Fruit fly (Drosophila melanogaster) whole organism, embryonic: ENCODE results near the gene Shawn.

Experiments
- Abd-B ChIP-seq: fragments of 200-800 bp; sonication (Bioruptor generic); optimal IDR thresholded peaks from 2 replicates; lab custom pipeline; 2018; ENCODE audit warnings: missing biosample characterization, mild to moderate bottlenecking, missing genetic modification characterization, moderate library complexity
- CG10366 ChIP-seq: fragments of 200-800 bp; sonication (Bioruptor generic); IDR thresholded peaks from 2 replicates; pipeline ENCODE4 v1.3.6; 2022; ENCODE audit warnings: missing biosample characterization, missing genetic modification characterization
- CG11456 ChIP-seq: fragments of 200-800 bp; sonication (Bioruptor generic); IDR thresholded peaks from 3 replicates; pipeline ENCODE4 v1.3.6; 2022; ENCODE audit warnings: missing biosample characterization, missing genetic modification characterization
- CG14050 ChIP-seq: fragments of 200-800 bp; sonication (Bioruptor generic); IDR thresholded peaks from 3 replicates; pipeline ENCODE4 v1.3.6; 2022; ENCODE audit warnings: missing biosample characterization, missing genetic modification characterization
- CG1529 ChIP-seq: fragments of 200-800 bp; sonication (Bioruptor generic); optimal IDR thresholded peaks from 3 replicates; lab custom pipeline; 2018; ENCODE audit warnings: missing biosample characterization, missing genetic modification characterization
- CG16813 ChIP-seq: fragments of 200-800 bp; sonication (Bioruptor generic); IDR thresholded peaks from 3 replicates; pipeline ENCODE4 v1.3.6; 2022; ENCODE audit warnings: missing biosample characterization, missing genetic modification characterization; ENCODE audit not compliant: partially characterized antibody
- CG17186 ChIP-seq: fragments of 200-800 bp; sonication (Bioruptor generic); optimal IDR thresholded peaks from 3 replicates; lab custom pipeline; 2017; ENCODE audit warnings: missing biosample characterization, missing genetic modification reagents, missing genetic modification characterization
- CG17359 ChIP-seq: fragments of 200-800 bp; sonication (Bioruptor generic); optimal IDR thresholded peaks from 3 replicates; lab custom pipeline; 2018; ENCODE audit warnings: missing biosample characterization, mild to moderate bottlenecking, missing genetic modification characterization, moderate library complexity
- CG1832 ChIP-seq: fragments of 200-800 bp; sonication (Bioruptor generic); optimal IDR thresholded peaks from 2 replicates; lab custom pipeline; 2017; ENCODE audit warnings: missing biosample characterization, mild to moderate bottlenecking, missing genetic modification characterization, inconsistent platforms
- CG31224 ChIP-seq: fragments of 200-800 bp; sonication (Bioruptor generic); IDR thresholded peaks from 2 replicates; pipeline ENCODE4 v1.3.6; 2022; ENCODE audit warnings: missing biosample characterization, missing genetic modification characterization
- CG31388 ChIP-seq: fragments of 200-800 bp; sonication (Bioruptor generic); optimal IDR thresholded peaks from 2 replicates; lab custom pipeline; 2016; ENCODE audit warnings: missing biosample characterization, missing genetic modification characterization
- CG32767 ChIP-seq: fragments of 200-800 bp; sonication (Bioruptor generic); IDR thresholded peaks from 2 replicates; pipeline ENCODE4 v1.3.6; 2022; ENCODE audit warnings: missing biosample characterization, missing genetic modification characterization
- CG3847 ChIP-seq: fragments of 200-800 bp; sonication (Bioruptor generic); IDR thresholded peaks from 2 replicates; pipeline ENCODE4 v1.3.6; 2022; ENCODE audit warnings: missing biosample characterization, missing genetic modification characterization
- CG4617 ChIP-seq: fragments of 200-800 bp; sonication (Bioruptor generic); optimal IDR thresholded peaks from 3 replicates; lab custom pipeline; 2016; ENCODE audit warnings: missing biosample characterization, missing genetic modification characterization, borderline replicate concordance
- CG7987 ChIP-seq: fragments of 200-800 bp; sonication (Bioruptor generic); optimal IDR thresholded peaks from 2 replicates; lab custom pipeline; 2018; ENCODE audit warnings: missing biosample characterization, mild to moderate bottlenecking, missing genetic modification characterization, moderate library complexity
- CG8765 ChIP-seq: fragments of 200-800 bp; sonication (Bioruptor generic); IDR thresholded peaks from 2 replicates; pipeline ENCODE4 v1.3.6; 2022; ENCODE audit warnings: missing biosample characterization, missing genetic modification characterization
- D19A ChIP-seq: fragments of 200-800 bp; optimal IDR thresholded peaks from 3 replicates; lab custom pipeline; 2019; ENCODE audit warnings: missing biosample characterization, mild to moderate bottlenecking, missing genetic modification characterization, moderate library complexity
- Dad ChIP-seq: fragments of 200-800 bp; sonication (Bioruptor generic); optimal IDR thresholded peaks from 3 replicates; lab custom pipeline; 2016; ENCODE audit warnings: missing biosample characterization, missing genetic modification characterization
- Gug ChIP-seq: fragments of 200-800 bp; sonication (Bioruptor generic); IDR thresholded peaks from 4 replicates; pipeline ENCODE4 v1.3.6; 2022; ENCODE audit warnings: missing biosample characterization, missing genetic modification characterization
- H15 ChIP-seq: fragments of 200-800 bp; sonication (Bioruptor generic); IDR thresholded peaks from 3 replicates; pipeline ENCODE4 v1.3.6; 2022; ENCODE audit warnings: missing biosample characterization, missing genetic modification characterization
- HmgZ ChIP-seq: fragments of 200-800 bp; sonication (Bioruptor generic); optimal IDR thresholded peaks from 2 replicates; lab custom pipeline; 2018; ENCODE audit warnings: missing biosample characterization, mild to moderate bottlenecking, missing genetic modification characterization
- Med ChIP-seq: fragments of 200-800 bp; sonication (Bioruptor generic); peaks from one replicate; lab custom pipeline; 2016; ENCODE audit warnings: missing biosample characterization, missing genetic modification characterization, mild to moderate bottlenecking, inconsistent platforms, moderate library complexity
- NfI ChIP-seq: fragments of 200-800 bp; sonication (Bioruptor generic); optimal IDR thresholded peaks from 3 replicates; lab custom pipeline; 2018; ENCODE audit warnings: missing biosample characterization, mild to moderate bottlenecking, missing genetic modification characterization, moderate library complexity
- Ssrp ChIP-seq: fragments of 200-800 bp; sonication (Bioruptor generic); optimal IDR thresholded peaks from 2 replicates; lab custom pipeline; 2018; ENCODE audit warnings: missing biosample characterization, mild to moderate bottlenecking, missing genetic modification characterization, moderate library complexity
- TFAM ChIP-seq: fragments of 200-800 bp; sonication (Bioruptor generic); optimal IDR thresholded peaks from 2 replicates; lab custom pipeline; 2017; ENCODE audit warnings: missing biosample characterization, missing genetic modification characterization, inconsistent platforms
- Vsx1 ChIP-seq: fragments of 200-800 bp; sonication (Bioruptor generic); optimal IDR thresholded peaks from 2 replicates; lab custom pipeline; 2017; ENCODE audit warnings: missing biosample characterization, mild to moderate bottlenecking, missing genetic modification characterization, missing genetic modification reagents
- Xbp1 ChIP-seq: fragments of 200-800 bp; sonication (Bioruptor generic); optimal IDR thresholded peaks from 3 replicates; lab custom pipeline; 2016; ENCODE audit warnings: missing biosample characterization, mild to moderate bottlenecking, missing genetic modification characterization
- ase ChIP-seq: fragments of 200-800 bp; sonication (Bioruptor generic); IDR thresholded peaks from 3 replicates; pipeline ENCODE4 v1.3.6; 2022; ENCODE audit warnings: missing biosample characterization, missing genetic modification characterization
- bcd ChIP-seq: fragments of 200-800 bp; sonication (Bioruptor generic); optimal IDR thresholded peaks from 2 replicates; lab custom pipeline; 2017; ENCODE audit warnings: missing biosample characterization, mild to moderate bottlenecking, missing genetic modification characterization
- bigmax ChIP-seq: fragments of 200-800 bp; sonication (Bioruptor generic); optimal IDR thresholded peaks from 2 replicates; lab custom pipeline; 2018; ENCODE audit warnings: missing biosample characterization, mild to moderate bottlenecking, missing genetic modification characterization
- br ChIP-seq: fragments of >200 bp; optimal IDR thresholded peaks from 2 replicates; lab custom pipeline; 2017
- btn ChIP-seq: fragments of 200-800 bp; sonication (Bioruptor generic); optimal IDR thresholded peaks from 2 replicates; lab custom pipeline; 2016; ENCODE audit warnings: missing biosample characterization, missing genetic modification characterization
- corto ChIP-seq: fragments of 200-800 bp; sonication (Bioruptor generic); optimal IDR thresholded peaks from 2 replicates; lab custom pipeline; 2016; ENCODE audit warnings: missing biosample characterization, mild to moderate bottlenecking, missing genetic modification characterization, moderate library complexity
- danr ChIP-seq: fragments of 200-800 bp; sonication (Bioruptor generic); IDR thresholded peaks from 2 replicates; pipeline ENCODE4 v1.3.6; 2022; ENCODE audit warnings: missing biosample characterization, missing genetic modification characterization
- fu2 ChIP-seq: fragments of 200-800 bp; sonication (Bioruptor generic); optimal IDR thresholded peaks from 2 replicates; lab custom pipeline; 2016; ENCODE audit warnings: missing biosample characterization, missing genetic modification characterization
- gcm ChIP-seq: fragments of 200-800 bp; sonication (Bioruptor generic); optimal IDR thresholded peaks from 2 replicates; lab custom pipeline; 2019; ENCODE audit warnings: missing biosample characterization, mild to moderate bottlenecking, missing genetic modification characterization, moderate library complexity
- gt ChIP-seq: fragments of 200-800 bp; sonication (Bioruptor generic); IDR thresholded peaks from 2 replicates; pipeline ENCODE4 v1.3.6; 2022; ENCODE audit warnings: missing biosample characterization, missing genetic modification characterization
- her ChIP-seq: fragments of 200-800 bp; sonication (Bioruptor generic); optimal IDR thresholded peaks from 2 replicates; lab custom pipeline; 2016; ENCODE audit warnings: missing biosample characterization, missing genetic modification characterization
- hkb ChIP-seq, 2 experiments: fragments of 200-800 bp in 1 of 2; fragments of >200 bp in 1 of 2; sonication (Bioruptor generic) in 1 of 2; IDR thresholded peaks in 1 of 2; optimal IDR thresholded peaks in 1 of 2; 2 replicates each; pipeline versions ENCODE4 v1.3.6 to Lab custom; 2017 to 2022; ENCODE audit warnings: missing biosample characterization in 1 of 2, missing genetic modification characterization in 1 of 2
- kni ChIP-seq: fragments of 200-800 bp; sonication (Bioruptor generic); optimal IDR thresholded peaks from 3 replicates; lab custom pipeline; 2017; ENCODE audit warnings: mild to moderate bottlenecking, missing biosample characterization, missing genetic modification reagents, missing genetic modification characterization
- mam ChIP-seq: fragments of 200-800 bp; sonication (Bioruptor generic); optimal IDR thresholded peaks from 3 replicates; lab custom pipeline; 2016; ENCODE audit warnings: missing biosample characterization, missing genetic modification characterization
- pan ChIP-seq, 4 experiments: fragments of >200 bp in 3 of 4; fragments of 200-800 bp in 1 of 4; sonication (Bioruptor generic) in 1 of 4; optimal IDR thresholded peaks in 3 of 4; IDR thresholded peaks in 1 of 4; 2 replicates each; pipeline versions ENCODE4 v1.3.6 to Lab custom; 2017 to 2022; ENCODE audit warnings: missing biosample characterization in 2 of 4, missing genetic modification characterization in 2 of 4, mixed read lengths in 1 of 4
- pros ChIP-seq: fragments of 200-800 bp; sonication (Bioruptor generic); optimal IDR thresholded peaks from 3 replicates; lab custom pipeline; 2019; ENCODE audit warnings: missing biosample characterization, mild to moderate bottlenecking, missing genetic modification characterization, moderate library complexity
- rib ChIP-seq: fragments of 200-800 bp; sonication (Bioruptor generic); IDR thresholded peaks from 2 replicates; pipeline ENCODE4 v1.3.6; 2022; ENCODE audit warnings: missing biosample characterization, missing genetic modification characterization
- sens-2 ChIP-seq: fragments of 200-800 bp; sonication (Bioruptor generic); IDR thresholded peaks from 2 replicates; pipeline ENCODE4 v1.3.6; 2022; ENCODE audit warnings: missing biosample characterization, missing genetic modification characterization
- so ChIP-seq: fragments of 200-800 bp; sonication (Bioruptor generic); IDR thresholded peaks from 3 replicates; pipeline ENCODE4 v1.3.6; 2022; ENCODE audit warnings: missing biosample characterization, missing genetic modification characterization
- tgo ChIP-seq: fragments of 200-800 bp; sonication (Bioruptor generic); IDR thresholded peaks from 3 replicates; pipeline ENCODE4 v1.3.6; 2022; ENCODE audit warnings: missing biosample characterization, missing genetic modification characterization
- tx ChIP-seq: fragments of 200-800 bp; sonication (Bioruptor generic); optimal IDR thresholded peaks from 2 replicates; lab custom pipeline; 2016; ENCODE audit warnings: missing biosample characterization, missing genetic modification characterization
- usp ChIP-seq: fragments of >200 bp; optimal IDR thresholded peaks from 2 replicates; lab custom pipeline; 2017; ENCODE audit warnings: missing biosample characterization, missing genetic modification characterization

Gene Shawn

DNA sequence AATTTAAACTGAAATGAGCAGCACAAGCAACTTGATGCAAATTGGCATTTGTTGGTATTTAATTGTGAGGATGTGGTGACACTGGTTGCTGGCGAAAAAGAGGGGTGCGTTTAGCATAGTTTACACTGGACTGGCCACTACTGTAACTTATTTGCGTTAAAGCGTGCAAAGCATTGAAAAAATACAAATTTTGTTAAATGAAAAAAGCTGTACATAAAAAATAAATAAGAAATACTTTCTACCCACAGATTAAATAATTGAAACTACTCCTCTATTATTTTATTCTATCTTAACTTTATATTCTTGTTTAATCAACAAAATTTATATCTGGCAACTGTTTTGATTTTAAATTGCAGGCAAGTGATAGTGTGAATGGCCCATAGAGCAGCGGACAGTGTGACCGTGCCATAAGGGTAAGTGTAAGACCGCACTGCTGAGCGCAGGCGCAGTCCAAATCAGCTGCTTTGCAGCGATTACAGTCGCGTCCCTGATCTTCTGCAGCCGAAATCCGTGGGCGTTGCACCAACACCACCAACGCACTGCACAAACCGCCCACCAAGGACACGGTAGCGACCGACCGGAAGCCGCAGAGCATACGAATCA, 45.5 kb upstream of the Shawn start, which contains the start of the genes Grip84 and car (continued):
- TF ChIP-seq fu2 (GFP tag; lab: Kevin White, UChicago), result no peak
- TF ChIP-seq so (GFP tag; lab: Robert Waterston, UW), result no peak
- TF ChIP-seq CG3847, result peak; percentile 74
- TF ChIP-seq tgo (GFP tag; lab: Robert Waterston, UW), result peak; percentile 73
- TF ChIP-seq tx (GFP tag; lab: Kevin White, UChicago), result no peak
- TF ChIP-seq hkb (optimal IDR thresholded peaks at IDR 0.05; lab: Kevin White, UChicago), result no peak
- TF ChIP-seq hkb (GFP tag; IDR thresholded peaks at IDR 0.05; lab: Robert Waterston, UW), result peak; percentile 60; the same call in 1 of the 2 replicates
- TF ChIP-seq Abd-B (GFP tag; lab: Kevin White, UChicago), result peak; percentile 82
- no peak for TF ChIP-seq corto (GFP tag; lab: Kevin White, UChicago)
- TF ChIP-seq CG31224 (GFP tag; lab: Robert Waterston, UW), result peak; percentile 49
- no peak for TF ChIP-seq CG17359 (tag; lab: Kevin White, UChicago)
- no peak for TF ChIP-seq btn (GFP tag; lab: Kevin White, UChicago)
- no peak for TF ChIP-seq her (GFP tag; lab: Kevin White, UChicago)
- TF ChIP-seq pan (optimal IDR thresholded peaks at IDR 0.05; lab: Kevin White, UChicago), result no peak
- peak in 1 of 2 experiments; percentile 14 for TF ChIP-seq pan (GFP tag; optimal IDR thresholded peaks at IDR 0.05 in 1 of 2, IDR thresholded peaks at IDR 0.05 in 1 of 2)
- TF ChIP-seq CG4617, result peak; percentile 7
- peak; percentile 46 for TF ChIP-seq Dad (GFP tag; lab: Kevin White, UChicago)
- TF ChIP-seq pros, result no peak
- TF ChIP-seq bcd (GFP tag; lab: Kevin White, UChicago), result peak; percentile 71
- TF ChIP-seq CG10366 (GFP tag; lab: Robert Waterston, UW), result peak; percentile 62; the same call in 1 of the 2 replicates
- TF ChIP-seq usp (GFP tag; lab: Kevin White, UChicago), result no peak
- TF ChIP-seq sens-2 (GFP tag; lab: Robert Waterston, UW), result no peak
- peak; percentile 80 for TF ChIP-seq mam
- 0 out of 3 replicates have a peak, but pooled peaks have one; percentile 36 for TF ChIP-seq CG14050 (GFP tag; lab: Robert Waterston, UW)
- peak; percentile 55 for TF ChIP-seq CG17186 (GFP tag; lab: Kevin White, UChicago)
- TF ChIP-seq CG7987 (GFP tag; lab: Kevin White, UChicago), result no peak
- TF ChIP-seq Vsx1, result no peak
- TF ChIP-seq HmgZ, result peak; percentile 36
- peak; percentile 41 for TF ChIP-seq D19A
- TF ChIP-seq ase (GFP tag; lab: Robert Waterston, UW), result no peak
- TF ChIP-seq kni (GFP tag; lab: Kevin White, UChicago), result no peak
- TF ChIP-seq Gug, result peak; percentile 58; the same call in 2 of the 4 replicates
- TF ChIP-seq gt (GFP tag; lab: Robert Waterston, UW), result no peak
- peak; percentile 79 for TF ChIP-seq Ssrp (tag; lab: Kevin White, UChicago)
- TF ChIP-seq gcm (GFP tag; lab: Kevin White, UChicago), result peak; percentile 51
- TF ChIP-seq CG1529, result no peak
- peak; percentile 43; the same call in 1 of the 3 replicates for TF ChIP-seq H15 (GFP tag; lab: Robert Waterston, UW)
- peak; percentile 32; the same call in 1 of the 2 replicates for TF ChIP-seq CG32767 (GFP tag; lab: Robert Waterston, UW)
- TF ChIP-seq NfI (GFP tag; lab: Kevin White, UChicago), result peak; percentile 68
- TF ChIP-seq Xbp1 (GFP tag; lab: Kevin White, UChicago), result peak; percentile 72
- no peak for TF ChIP-seq bigmax (GFP tag; lab: Kevin White, UChicago)
- no peak for TF ChIP-seq CG16813 (GFP tag; lab: Robert Waterston, UW)
- no peak for TF ChIP-seq CG1832 (GFP tag; lab: Kevin White, UChicago)
- no peak for TF ChIP-seq TFAM (GFP tag; lab: Kevin White, UChicago)
- 0 out of 3 replicates have a peak, but pooled peaks have one; percentile 8 for TF ChIP-seq CG11456 (GFP tag; lab: Robert Waterston, UW)
- TF ChIP-seq CG8765, result 0 out of 2 replicates have a peak, but pooled peaks have one; percentile 48
- no peak for TF ChIP-seq danr (GFP tag; lab: Robert Waterston, UW)
- no peak for TF ChIP-seq rib (GFP tag; lab: Robert Waterston, UW)
- TF ChIP-seq Med, result peak; percentile 88
- no peak for TF ChIP-seq br (lab: Kevin White, UChicago)
- no peak for TF ChIP-seq CG31388 (GFP tag; lab: Kevin White, UChicago)
